Worm (Caenorhabditis elegans): ENCODE results near the gene C06A1.3.

DNA sequence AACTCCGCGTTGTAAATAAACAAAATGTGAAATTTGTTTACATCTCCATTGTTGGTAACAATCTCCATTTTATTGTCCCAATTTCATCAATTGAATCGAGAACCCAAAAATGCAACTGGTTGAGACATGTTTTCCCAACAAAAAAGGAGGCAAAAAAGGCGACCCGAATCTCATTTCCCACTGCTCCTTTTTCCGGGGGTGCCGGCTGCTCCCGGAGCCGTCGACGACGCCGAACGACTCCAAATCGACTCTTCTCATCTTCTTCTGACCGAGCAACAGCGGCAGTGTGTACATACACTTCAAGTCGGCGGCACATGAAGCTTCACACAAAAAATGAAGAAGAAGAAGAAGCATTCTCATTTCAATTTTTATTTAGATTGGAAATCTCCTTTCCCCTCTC, 5.6 kb upstream of the C06A1.3 start:
- no peak for TF ChIP-seq him-1 (tag; optimal IDR thresholded peaks at IDR 0.05)
- TF ChIP-seq dao-5 (tag; optimal IDR thresholded peaks at IDR 0.05): no peak
- TF ChIP-seq W03F9.2 (tag; optimal IDR thresholded peaks at IDR 0.05): no peak
